Fruit fly (Drosophila melanogaster) Kc167 (cell line): ENCODE data around the gene Alp11.

Experiments used
- Myc ChIP-seq: fragments of >200 bp; optimal IDR thresholded peaks from 2 replicates; lab custom pipeline; 2017; ENCODE audit warnings: missing external identifiers
- insv ChIP-seq: fragments of >200 bp; optimal IDR thresholded peaks from 3 replicates; lab custom pipeline; 2018; ENCODE audit warnings: missing external identifiers
- psq ChIP-seq: fragments of >200 bp; optimal IDR thresholded peaks from 2 replicates; lab custom pipeline; 2017; ENCODE audit warnings: missing external identifiers
- ttk ChIP-seq: sonication (Bioruptor generic); optimal IDR thresholded peaks from 2 replicates; lab custom pipeline; 2017; ENCODE audit warnings: missing external identifiers

dm6 chrX:15633313-15633727 lies 45.8 kb downstream of the Alp11 start, which contains the start of gene sog:
- TF ChIP-seq insv (lab: Kevin White, UChicago), result no peak
- no peak for TF ChIP-seq psq (lab: Kevin White, UChicago)
- TF ChIP-seq ttk (lab: Kevin White, UChicago), result no peak
- TF ChIP-seq Myc (lab: Kevin White, UChicago), result no peak
